Fruit fly (Drosophila melanogaster) whole organism, wandering third instar larva: Measurements from ENCODE around the gene Agpat3.
A peak's percentile ranks its signal among the peaks of the same experiment; 100 is the strongest.

Experiments
- CrebA ChIP-seq: fragments of 200-800 bp; sonication (Bioruptor generic); optimal IDR thresholded peaks from 2 replicates; lab custom pipeline; 2016; ENCODE audit warnings: missing biosample characterization, mild to moderate bottlenecking, missing genetic modification characterization, borderline replicate concordance
- Dif ChIP-seq: fragments of 200-275, 200-300 bp; sonication (Bioruptor generic); optimal IDR thresholded peaks from 2 replicates; lab custom pipeline; 2018; ENCODE audit warnings: missing biosample characterization, missing genetic modification characterization; ENCODE audit not compliant: partially characterized antibody
- HLH106 ChIP-seq: fragments of 200-800 bp; optimal IDR thresholded peaks from 3 replicates; lab custom pipeline; 2019; ENCODE audit warnings: missing biosample characterization, mild to moderate bottlenecking, missing genetic modification characterization, moderate library complexity
- Hr78 ChIP-seq: fragments of >200 bp; optimal IDR thresholded peaks from 2 replicates; lab custom pipeline; 2017; ENCODE audit warnings: missing biosample characterization, missing genetic modification characterization
- N ChIP-seq: fragments of >200 bp; optimal IDR thresholded peaks from 2 replicates; lab custom pipeline; 2018; ENCODE audit warnings: missing biosample characterization, missing external identifiers, missing genetic modification characterization
- OdsH ChIP-seq: fragments of 200-800 bp; sonication (Bioruptor generic); optimal IDR thresholded peaks from 2 replicates; lab custom pipeline; 2016; ENCODE audit warnings: missing biosample characterization, mild to moderate bottlenecking, missing genetic modification characterization
- br ChIP-seq: fragments of 200-800 bp; sonication (Bioruptor generic); optimal IDR thresholded peaks from 2 replicates; lab custom pipeline; 2016; ENCODE audit warnings: missing biosample characterization, missing genetic modification characterization
- dmrt93B ChIP-seq: fragments of 200-800 bp; sonication (Bioruptor generic); optimal IDR thresholded peaks from 2 replicates; lab custom pipeline; 2018; ENCODE audit warnings: missing biosample characterization, mild to moderate bottlenecking, missing genetic modification characterization
- dsf ChIP-seq: sonication (Bioruptor generic); optimal IDR thresholded peaks from 2 replicates; lab custom pipeline; 2016; ENCODE audit warnings: missing biosample characterization, missing genetic modification characterization, borderline replicate concordance
- fru ChIP-seq: fragments of 200-800 bp; sonication (Bioruptor generic); optimal IDR thresholded peaks from 3 replicates; lab custom pipeline; 2016; ENCODE audit warnings: missing biosample characterization, mild to moderate bottlenecking, missing genetic modification characterization
- pan ChIP-seq: fragments of >200 bp; optimal IDR thresholded peaks from 2 replicates; lab custom pipeline; 2017
- psq ChIP-seq: fragments of 200-800 bp; sonication (Bioruptor generic); optimal IDR thresholded peaks from 3 replicates; lab custom pipeline; 2017; ENCODE audit warnings: missing biosample characterization, mild to moderate bottlenecking, missing genetic modification characterization, moderate library complexity
- usp ChIP-seq: fragments of >200 bp; optimal IDR thresholded peaks from 2 replicates; lab custom pipeline; 2017; ENCODE audit warnings: missing biosample characterization, missing genetic modification characterization

DNA sequence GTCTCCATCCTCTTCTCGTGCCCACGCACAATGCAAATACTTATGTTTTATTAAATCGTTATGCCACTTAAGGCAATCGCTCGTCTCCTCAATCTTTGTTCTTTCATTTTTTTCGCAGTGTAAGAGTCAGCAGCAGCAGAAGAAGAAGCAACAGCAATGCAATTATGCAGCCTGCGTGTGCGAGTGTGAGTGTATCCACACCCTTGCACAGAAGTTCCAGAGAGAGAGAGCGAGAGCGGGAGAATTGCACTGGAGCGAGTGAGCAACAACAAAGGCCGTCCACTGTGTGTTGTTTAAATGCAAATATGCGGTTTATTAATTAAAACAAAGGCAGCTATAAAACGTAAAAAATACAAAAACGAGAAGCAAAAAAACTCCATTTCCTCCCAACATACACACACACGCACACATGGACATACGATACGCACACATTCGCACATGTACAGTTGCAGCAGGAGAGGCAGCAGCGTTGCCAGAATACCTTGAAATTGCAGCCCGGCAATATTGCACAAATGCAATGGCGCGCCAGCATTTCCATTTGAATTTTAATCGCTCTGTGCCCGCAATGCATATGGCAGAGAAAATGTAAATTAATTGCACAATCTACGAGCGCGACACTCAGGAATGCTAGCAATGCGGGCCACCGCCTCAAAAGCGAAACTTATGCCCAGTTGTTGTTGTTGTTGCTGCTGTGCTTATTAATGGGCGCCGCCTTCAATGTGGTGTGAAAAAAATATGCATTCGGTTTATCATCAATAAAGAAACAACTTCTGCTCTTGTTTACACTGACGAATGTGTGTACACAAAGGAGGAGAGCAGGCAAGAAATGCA lies 23.1 kb upstream of the Agpat3 start:
- TF ChIP-seq OdsH (GFP tag; lab: Kevin White, UChicago) (peak; percentile 54), br (GFP tag; lab: Kevin White, UChicago) (peak; percentile 62), usp (GFP tag; lab: Kevin White, UChicago) (no peak), N (GFP tag; lab: Kevin White, UChicago) (no peak), psq (GFP tag; lab: Kevin White, UChicago) (peak; percentile 36), dmrt93B (GFP tag; lab: Kevin White, UChicago) (peak; percentile 41), CrebA (GFP tag; lab: Kevin White, UChicago) (no peak), fru (GFP tag; lab: Kevin White, UChicago) (peak; percentile 45), Dif (peak; percentile 5), dsf (GFP tag; lab: Kevin White, UChicago) (peak; percentile 78), HLH106 (tag; lab: Kevin White, UChicago) (peak; percentile 47), pan (no peak), Hr78 (no peak)
